Worm (Caenorhabditis elegans): ENCODE results near the gene C09E7.8.

Gene C09E7.8

DNA sequence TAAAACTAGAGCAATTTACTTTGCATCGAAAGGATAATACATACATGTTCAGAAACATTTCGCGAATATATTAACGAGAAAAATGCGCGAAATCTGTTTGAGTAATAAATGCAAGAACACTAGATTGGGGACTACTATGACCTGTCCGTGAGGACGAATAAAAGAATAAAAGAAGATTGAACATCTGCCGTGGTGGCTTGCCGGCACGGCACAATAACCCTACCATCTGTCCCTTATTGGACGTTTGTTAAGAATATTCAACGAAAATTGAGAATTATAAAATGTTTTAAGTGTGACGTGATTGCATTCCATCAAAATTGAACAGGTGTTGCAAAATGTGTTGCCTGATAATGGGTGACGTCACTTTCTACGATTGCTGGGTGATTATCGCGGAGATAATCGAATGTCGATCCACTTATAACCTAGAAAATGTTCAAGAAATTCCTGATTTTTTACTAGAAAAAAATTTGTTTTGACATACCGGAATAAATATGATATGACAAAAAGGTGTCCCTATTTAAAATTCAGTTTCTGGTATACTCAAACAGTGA, 47.1 kb upstream of the C09E7.8 start:
- no peak for TF ChIP-seq pha-4 (tag; optimal IDR thresholded peaks at IDR 0.05)
- peak; percentile 39 for TF ChIP-seq unc-62 (GFP tag; optimal IDR thresholded peaks at IDR 0.05)
- TF ChIP-seq mab-5 (tag; optimal IDR thresholded peaks at IDR 0.05) = no peak
- TF ChIP-seq nhr-2 (tag; optimal IDR thresholded peaks at IDR 0.05) = peak; percentile 56
- peak; percentile 25 for TF ChIP-seq hlh-1 (tag; optimal IDR thresholded peaks at IDR 0.05)
- TF ChIP-seq lin-32 (GFP tag; optimal IDR thresholded peaks at IDR 0.05) = peak; percentile 98
- TF ChIP-seq unc-39 (tag; optimal IDR thresholded peaks at IDR 0.05) = no peak
- TF ChIP-seq ceh-83 (GFP tag; optimal IDR thresholded peaks at IDR 0.05) = no peak
- TF ChIP-seq lin-13 (tag; optimal IDR thresholded peaks at IDR 0.05) = peak; percentile 9
- TF ChIP-seq flh-1 (GFP tag; optimal IDR thresholded peaks at IDR 0.05) = no peak
- peak; percentile 88 for TF ChIP-seq elt-1 (tag; optimal IDR thresholded peaks at IDR 0.05; ENCODE audit: borderline replicate concordance, insufficient read depth)
- peak; percentile 53 for TF ChIP-seq mls-2 (tag; optimal IDR thresholded peaks at IDR 0.05)
- no peak for TF ChIP-seq drap-1 (GFP tag; optimal IDR thresholded peaks at IDR 0.05)
- TF ChIP-seq cnd-1 (tag; optimal IDR thresholded peaks at IDR 0.05) = peak; percentile 96
- no peak for TF ChIP-seq sptf-1 (tag; optimal IDR thresholded peaks at IDR 0.05)
- peak; percentile 4 for TF ChIP-seq ces-1 (GFP tag; optimal IDR thresholded peaks at IDR 0.05)
- TF ChIP-seq nhr-76 (tag; optimal IDR thresholded peaks at IDR 0.05) = no peak
- no peak for TF ChIP-seq ham-2 (GFP tag; optimal IDR thresholded peaks at IDR 0.05)
- no peak for TF ChIP-seq snpc-4 (tag; optimal IDR thresholded peaks at IDR 0.05)

- no peak for TF ChIP-seq snpc-4 (tag; optimal IDR thresholded peaks at IDR 0.05)
- TF ChIP-seq ceh-39 (tag; optimal IDR thresholded peaks at IDR 0.05) = no peak
- TF ChIP-seq nhr-2 (tag; optimal IDR thresholded peaks at IDR 0.05) = no peak
- TF ChIP-seq bed-3 (GFP tag; optimal IDR thresholded peaks at IDR 0.05) = no peak
- no peak for TF ChIP-seq hlh-1 (tag; optimal IDR thresholded peaks at IDR 0.05)
- no peak for TF ChIP-seq unc-62 (GFP tag; optimal IDR thresholded peaks at IDR 0.05)
- TF ChIP-seq unc-39 (tag; optimal IDR thresholded peaks at IDR 0.05) = no peak
- TF ChIP-seq lin-13 (tag; optimal IDR thresholded peaks at IDR 0.05) = no peak
- no peak for TF ChIP-seq nhr-28 (tag; optimal IDR thresholded peaks at IDR 0.05)
- no peak for TF ChIP-seq nhr-12 (tag; optimal IDR thresholded peaks at IDR 0.05)
- no peak for TF ChIP-seq ztf-11 (tag; optimal IDR thresholded peaks at IDR 0.05)
- TF ChIP-seq ces-1 (GFP tag; optimal IDR thresholded peaks at IDR 0.05) = no peak
- no peak for TF ChIP-seq nhr-76 (tag; optimal IDR thresholded peaks at IDR 0.05)
- TF ChIP-seq flh-1 (GFP tag; optimal IDR thresholded peaks at IDR 0.05) = no peak
- TF ChIP-seq elt-3 (tag; optimal IDR thresholded peaks at IDR 0.05) = no peak
Measured at ce11 chrIII:6604317-6604716, 45.9 kb upstream of the C09E7.8 start.

ce11 chrIII:6603185-6603584, 44.8 kb upstream of the C09E7.8 start:
- TF ChIP-seq unc-62 (GFP tag; optimal IDR thresholded peaks at IDR 0.05) (no peak), ces-1 (GFP tag; optimal IDR thresholded peaks at IDR 0.05) (no peak), sem-2 (GFP tag; optimal IDR thresholded peaks at IDR 0.05) (no peak), blmp-1 (tag; optimal IDR thresholded peaks at IDR 0.05) (no peak), sptf-1 (tag; optimal IDR thresholded peaks at IDR 0.05) (no peak), M03D4.4 (tag; optimal IDR thresholded peaks at IDR 0.05) (no peak), mab-5 (tag; optimal IDR thresholded peaks at IDR 0.05) (no peak), zip-8 (tag; optimal IDR thresholded peaks at IDR 0.05) (no peak), nhr-28 (tag; optimal IDR thresholded peaks at IDR 0.05) (no peak), pha-4 (tag; optimal IDR thresholded peaks at IDR 0.05) (no peak), ceh-43 (GFP tag; optimal IDR thresholded peaks at IDR 0.05) (no peak), lin-32 (GFP tag; optimal IDR thresholded peaks at IDR 0.05) (no peak), lsy-2 (tag; optimal IDR thresholded peaks at IDR 0.05) (no peak), nhr-237 (tag; optimal IDR thresholded peaks at IDR 0.05) (no peak), nhr-12 (tag; optimal IDR thresholded peaks at IDR 0.05) (no peak), bed-3 (GFP tag; optimal IDR thresholded peaks at IDR 0.05) (no peak), drap-1 (GFP tag; optimal IDR thresholded peaks at IDR 0.05) (no peak)

DNA sequence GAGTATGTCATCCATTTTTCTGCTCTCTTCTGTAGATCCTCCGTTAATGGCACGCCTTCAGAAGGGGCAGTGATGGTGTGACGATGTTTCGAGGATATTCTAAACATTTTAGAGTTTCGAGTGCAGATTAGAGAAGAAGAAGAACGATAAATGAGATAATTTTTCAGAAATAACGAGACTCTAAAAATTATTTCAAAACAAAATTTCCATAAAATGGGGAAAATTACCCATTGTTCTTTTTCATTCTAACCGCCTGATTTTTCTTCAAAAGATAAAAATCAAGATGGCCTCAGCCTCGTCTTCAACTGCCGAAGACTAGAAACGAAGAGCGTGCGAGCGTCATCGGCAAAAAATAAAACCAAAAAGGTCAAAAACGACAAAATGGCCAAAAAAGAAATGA, 42.7 kb upstream of the C09E7.8 start, which contains the start of gene let-765:
Gene let-765, minus strand, starts transcription at position 101 of the 400 bp plus-strand sequence.
- no peak for TF ChIP-seq lsy-2 (tag; optimal IDR thresholded peaks at IDR 0.05)
- TF ChIP-seq nhr-28 (tag; optimal IDR thresholded peaks at IDR 0.05) = no peak
- TF ChIP-seq ceh-39 (tag; optimal IDR thresholded peaks at IDR 0.05) = no peak
- no peak for TF ChIP-seq drap-1 (GFP tag; optimal IDR thresholded peaks at IDR 0.05)
- no peak for TF ChIP-seq pha-4 (tag; optimal IDR thresholded peaks at IDR 0.05)
- TF ChIP-seq cnd-1 (tag; optimal IDR thresholded peaks at IDR 0.05) = no peak
- no peak for TF ChIP-seq sptf-1 (tag; optimal IDR thresholded peaks at IDR 0.05)
- TF ChIP-seq ces-1 (GFP tag; optimal IDR thresholded peaks at IDR 0.05) = no peak
- TF ChIP-seq blmp-1 (tag; optimal IDR thresholded peaks at IDR 0.05) = no peak
- no peak for TF ChIP-seq M03D4.4 (tag; optimal IDR thresholded peaks at IDR 0.05)
- TF ChIP-seq elt-1 (tag; optimal IDR thresholded peaks at IDR 0.05; ENCODE audit: borderline replicate concordance, insufficient read depth) = no peak
- no peak for TF ChIP-seq unc-120 (tag; optimal IDR thresholded peaks at IDR 0.05; ENCODE audit: poor library complexity, severe bottlenecking)
- TF ChIP-seq sem-2 (GFP tag; optimal IDR thresholded peaks at IDR 0.05) = no peak
- TF ChIP-seq mep-1 (tag; optimal IDR thresholded peaks at IDR 0.05) = no peak
- no peak for TF ChIP-seq lin-32 (GFP tag; optimal IDR thresholded peaks at IDR 0.05)
